Fruit fly (Drosophila melanogaster): Measurements from ENCODE around the gene tay.

- TF ChIP-seq CTCF (optimal IDR thresholded peaks at IDR 0.05), result no peak
- no peak for TF ChIP-seq CG8478 (optimal IDR thresholded peaks at IDR 0.05)
Observed at dm6 chrX:15869843-15870242, 17.3 kb downstream of the tay start, which contains the start of gene CG16952.
